Fruit fly (Drosophila melanogaster) whole organism, adult: ENCODE measurements around the gene CG13085.

Source experiments
- CG11617 ChIP-seq: fragments of 200-800 bp; sonication (Bioruptor generic); optimal IDR thresholded peaks from 2 replicates; lab custom pipeline; 2017; ENCODE audit warnings: mild to moderate bottlenecking, missing biosample characterization, missing genetic modification reagents, missing genetic modification characterization
- CG14711 ChIP-seq: fragments of 200-800 bp; sonication (Bioruptor generic); optimal IDR thresholded peaks from 2 replicates; lab custom pipeline; 2018; ENCODE audit warnings: missing biosample characterization, mild to moderate bottlenecking, missing genetic modification characterization, moderate library complexity
- CG1620 ChIP-seq: fragments of 200-800 bp; sonication (Bioruptor generic); optimal IDR thresholded peaks from 2 replicates; lab custom pipeline; 2016; ENCODE audit warnings: missing biosample characterization, missing genetic modification characterization
- CG33017 ChIP-seq: fragments of 200-800 bp; sonication (Bioruptor generic); optimal IDR thresholded peaks from 2 replicates; lab custom pipeline; 2018; ENCODE audit warnings: missing biosample characterization, mild to moderate bottlenecking, missing genetic modification characterization, moderate library complexity
- Clk ChIP-seq: fragments of 200-800 bp; sonication (Bioruptor generic); optimal IDR thresholded peaks from 2 replicates; lab custom pipeline; 2017; ENCODE audit warnings: missing biosample characterization, missing genetic modification characterization
- Hr96 ChIP-seq: fragments of 200-800 bp; sonication (Bioruptor generic); optimal IDR thresholded peaks from 2 replicates; lab custom pipeline; 2016; ENCODE audit warnings: missing biosample characterization, missing genetic modification characterization
- Mnt ChIP-seq: fragments of 200-800 bp; sonication (Bioruptor generic); optimal IDR thresholded peaks from 2 replicates; lab custom pipeline; 2016; ENCODE audit warnings: missing biosample characterization, mild to moderate bottlenecking, missing genetic modification characterization
- ovo ChIP-seq: fragments of 200-800 bp; sonication (Bioruptor generic); optimal IDR thresholded peaks from 2 replicates; lab custom pipeline; 2016; ENCODE audit warnings: missing biosample characterization, missing genetic modification characterization
- toe ChIP-seq: fragments of 200-800 bp; sonication (Bioruptor generic); optimal IDR thresholded peaks from 2 replicates; lab custom pipeline; 2016; ENCODE audit warnings: missing biosample characterization, missing genetic modification characterization

dm6 chr2L:19398317-19399234 lies 25.3 kb upstream of the CG13085 start, which contains the start of gene CG17544:
- TF ChIP-seq ovo (GFP tag; lab: Kevin White, UChicago): peak; percentile 20
- TF ChIP-seq Clk (GFP tag; lab: Kevin White, UChicago): no peak
- TF ChIP-seq CG1620 (GFP tag; lab: Kevin White, UChicago): no peak
- TF ChIP-seq Hr96 (GFP tag; lab: Kevin White, UChicago): peak; percentile 26
- TF ChIP-seq CG11617 (GFP tag; lab: Kevin White, UChicago): peak; percentile 86
- TF ChIP-seq Mnt (GFP tag; lab: Kevin White, UChicago): no peak
- peak; percentile 57 for TF ChIP-seq CG33017 (tag; lab: Kevin White, UChicago)
- TF ChIP-seq toe (GFP tag; lab: Kevin White, UChicago): peak; percentile 49
- TF ChIP-seq CG14711 (tag; lab: Kevin White, UChicago): peak; percentile 65
